Worm (Caenorhabditis elegans): ENCODE results near the gene Y116F11B.7.

ce11 chrV:19829225-19829624 lies 18.9 kb upstream of the Y116F11B.7 start:
- no peak for TF ChIP-seq cog-1 (tag; optimal IDR thresholded peaks at IDR 0.05)
- TF ChIP-seq klf-2 (GFP tag; conservative IDR thresholded peaks at IDR 0.05) = no peak
- TF ChIP-seq ztf-23 (GFP tag; IDR thresholded peaks at IDR 0.05) = no peak
- TF ChIP-seq flt-1 (GFP tag; IDR thresholded peaks at IDR 0.05) = no peak
- no peak for TF ChIP-seq ref-1 (GFP tag; conservative IDR thresholded peaks at IDR 0.05)
- no peak for TF ChIP-seq ztf-29 (GFP tag; IDR thresholded peaks at IDR 0.05)
- TF ChIP-seq tab-1 (GFP tag; IDR thresholded peaks at IDR 0.05) = no peak

All from whole organism, midembryonic.